Worm (Caenorhabditis elegans): Measurements from ENCODE around the gene nhr-195.

nhr-195 gene

DNA sequence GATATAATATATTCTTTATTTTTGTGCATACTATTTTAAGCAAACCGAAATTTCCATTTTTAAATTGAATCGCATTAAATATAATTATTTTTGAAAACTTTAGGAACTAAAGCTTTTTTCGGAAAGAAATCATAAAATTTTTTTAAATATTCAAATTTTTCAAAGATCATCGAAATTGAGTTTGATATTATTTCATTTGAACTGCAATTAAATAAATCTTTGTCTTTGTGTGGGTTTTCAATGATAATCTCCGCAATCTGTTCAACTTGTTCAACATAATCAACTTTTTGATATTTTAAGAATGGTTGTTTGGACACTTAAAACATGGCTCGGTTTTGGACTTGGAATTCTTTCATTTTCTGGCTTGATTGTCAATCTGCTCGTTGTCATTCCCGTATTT lies 37.0 kb upstream of the nhr-195 start, which contains the start of gene srx-2:
Gene srx-2 (plus strand): TSS at position 301 of the 400 bp plus-strand sequence.
- TF ChIP-seq zag-1 (tag; optimal IDR thresholded peaks at IDR 0.05) (no peak), sea-2 (GFP tag; optimal IDR thresholded peaks at IDR 0.05) (no peak), hmg-11 (tag; optimal IDR thresholded peaks at IDR 0.05) (no peak)

DNA sequence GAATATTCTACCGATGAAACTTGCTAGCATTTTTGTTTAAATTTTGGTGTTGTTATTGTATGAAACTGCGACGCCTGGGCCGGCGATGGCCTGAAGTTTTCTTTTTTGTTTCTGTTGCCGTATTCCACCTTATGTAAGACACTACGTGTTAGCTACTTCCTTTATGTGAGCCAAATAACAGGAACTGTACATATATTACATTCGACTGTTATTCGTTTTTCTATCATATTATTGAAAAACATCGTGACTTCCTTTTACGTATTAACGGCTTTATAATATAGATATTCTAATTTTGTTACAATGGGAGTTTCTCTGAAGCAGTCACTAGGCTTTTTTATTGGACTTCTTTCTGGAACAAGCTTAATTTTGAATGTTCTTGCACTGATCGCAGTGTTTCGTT lies 33.1 kb upstream of the nhr-195 start, which contains the start of gene srx-3:
Gene srx-3 (plus strand): TSS at position 301 of the 400 bp plus-strand sequence.
- no peak for TF ChIP-seq nhr-23 (tag; optimal IDR thresholded peaks at IDR 0.05)
- TF ChIP-seq ama-1 (optimal IDR thresholded peaks at IDR 0.05) = no peak
- TF ChIP-seq ceh-82 (tag; optimal IDR thresholded peaks at IDR 0.05) = no peak
- no peak for TF ChIP-seq mdl-1 (tag; optimal IDR thresholded peaks at IDR 0.05)
- TF ChIP-seq fkh-2 (tag; optimal IDR thresholded peaks at IDR 0.05) = no peak
- TF ChIP-seq unc-62 (GFP tag; optimal IDR thresholded peaks at IDR 0.05) = no peak
- TF ChIP-seq ztf-11 (tag; optimal IDR thresholded peaks at IDR 0.05) = no peak
- TF ChIP-seq egl-27 (tag; optimal IDR thresholded peaks at IDR 0.05) = no peak
- TF ChIP-seq skn-1 (tag; optimal IDR thresholded peaks at IDR 0.05) = no peak
- no peak for TF ChIP-seq ztf-4 (tag; optimal IDR thresholded peaks at IDR 0.05)
- no peak for TF ChIP-seq unc-39 (tag; optimal IDR thresholded peaks at IDR 0.05)

DNA sequence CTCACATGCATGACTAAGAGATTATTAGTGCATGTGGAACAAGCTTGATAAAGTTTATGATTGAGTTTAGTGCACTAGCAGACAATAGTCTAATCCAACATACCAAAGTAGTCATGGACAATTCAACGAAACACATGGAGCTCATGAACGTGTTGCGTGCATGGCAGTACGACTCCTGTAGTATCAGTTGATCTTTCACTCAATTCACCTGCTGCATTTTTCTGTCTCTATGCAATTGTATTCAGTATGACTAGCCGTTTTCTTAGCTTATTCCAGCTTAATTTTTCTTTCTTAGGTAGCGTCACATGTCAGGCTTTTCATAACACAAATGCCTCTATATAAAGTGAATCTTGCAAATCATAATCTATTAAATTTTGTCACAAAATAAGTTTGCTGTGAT lies 31.1 kb upstream of the nhr-195 start, which contains the start of gene srx-1:
Gene srx-1 (plus strand): TSS at position 382 of the 400 bp plus-strand sequence.
- TF ChIP-seq elt-3 (tag; optimal IDR thresholded peaks at IDR 0.05) (no peak), aly-2 (tag; optimal IDR thresholded peaks at IDR 0.05) (no peak), zag-1 (tag; optimal IDR thresholded peaks at IDR 0.05) (no peak), nhr-28 (tag; optimal IDR thresholded peaks at IDR 0.05) (no peak), nhr-11 (tag; optimal IDR thresholded peaks at IDR 0.05) (no peak), nfya-1 (tag; optimal IDR thresholded peaks at IDR 0.05; ENCODE audit: insufficient read depth) (no peak), nhr-25 (tag; optimal IDR thresholded peaks at IDR 0.05) (no peak), elt-1 (tag; optimal IDR thresholded peaks at IDR 0.05) (no peak), fkh-10 (GFP tag; optimal IDR thresholded peaks at IDR 0.05) (no peak), ama-1 (optimal IDR thresholded peaks at IDR 0.05) (no peak), jun-1 (tag; optimal IDR thresholded peaks at IDR 0.05) (no peak), nhr-23 (tag; optimal IDR thresholded peaks at IDR 0.05) (no peak), ceh-9 (tag; optimal IDR thresholded peaks at IDR 0.05) (no peak), daf-12 (tag; optimal IDR thresholded peaks at IDR 0.05) (no peak), elt-2 (tag; optimal IDR thresholded peaks at IDR 0.05) (no peak), unc-39 (tag; optimal IDR thresholded peaks at IDR 0.05) (no peak)

DNA sequence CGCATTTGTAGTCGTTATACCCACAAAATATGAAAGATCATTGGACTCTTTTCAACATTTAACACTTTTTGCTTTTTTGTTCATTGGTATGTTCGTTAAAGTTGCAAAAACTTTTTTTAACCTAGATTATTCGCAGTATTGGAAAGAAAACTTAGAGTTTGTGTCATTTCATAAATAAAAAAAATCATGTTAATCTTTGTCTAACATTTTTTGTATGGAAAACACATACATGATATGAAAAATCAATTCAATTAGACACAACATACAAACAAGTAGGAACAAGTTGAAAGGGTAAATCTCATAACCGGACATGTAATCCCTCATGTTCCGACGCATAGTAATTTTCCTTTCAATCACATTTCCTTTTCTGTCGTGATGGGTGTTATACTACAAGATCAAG lies 29.0 kb upstream of the nhr-195 start, which contains the start of gene F59E11.2:
Gene F59E11.2 (plus strand): TSS at position 301 of the 400 bp plus-strand sequence.
- TF ChIP-seq pha-4 (tag; optimal IDR thresholded peaks at IDR 0.05) (no peak), unc-62 (GFP tag; optimal IDR thresholded peaks at IDR 0.05) (no peak), fkh-2 (tag; optimal IDR thresholded peaks at IDR 0.05) (no peak), lin-39 (tag; optimal IDR thresholded peaks at IDR 0.05) (no peak), mdl-1 (tag; optimal IDR thresholded peaks at IDR 0.05) (no peak), hmg-11 (tag; optimal IDR thresholded peaks at IDR 0.05) (no peak), zag-1 (tag; optimal IDR thresholded peaks at IDR 0.05) (no peak), egl-27 (tag; optimal IDR thresholded peaks at IDR 0.05) (no peak), tbx-2 (tag; optimal IDR thresholded peaks at IDR 0.05) (no peak), aly-2 (tag; optimal IDR thresholded peaks at IDR 0.05) (no peak), ceh-16 (tag; optimal IDR thresholded peaks at IDR 0.05) (no peak), lsy-12 (tag; optimal IDR thresholded peaks at IDR 0.05) (no peak), nhr-25 (tag; optimal IDR thresholded peaks at IDR 0.05) (no peak), fos-1 (tag; optimal IDR thresholded peaks at IDR 0.05) (no peak), nhr-43 (tag; optimal IDR thresholded peaks at IDR 0.05; ENCODE audit: poor library complexity, severe bottlenecking) (no peak), ztf-4 (tag; optimal IDR thresholded peaks at IDR 0.05) (no peak), mml-1 (tag; optimal IDR thresholded peaks at IDR 0.05) (no peak), ama-1 (optimal IDR thresholded peaks at IDR 0.05) (no peak)

DNA sequence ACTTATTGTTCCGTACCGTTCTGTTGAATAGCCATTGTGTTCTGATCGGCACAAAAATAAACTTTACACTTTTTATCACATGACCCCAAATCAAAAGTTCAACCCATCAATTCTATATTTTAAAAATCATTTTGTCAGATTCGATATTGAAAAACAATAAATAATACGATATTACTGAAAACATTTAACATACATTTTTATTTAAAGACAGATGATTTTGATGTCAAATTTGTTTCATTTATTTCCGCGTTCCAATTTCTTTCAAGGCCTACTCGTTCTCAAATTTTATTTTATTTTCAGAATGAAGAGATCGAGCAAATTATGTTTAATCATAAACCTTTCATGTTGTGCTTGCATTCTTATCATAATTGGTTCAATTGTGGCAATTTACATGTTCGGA lies 22.6 kb upstream of the nhr-195 start, which contains the start of gene F59E11.5:
Gene F59E11.5 (plus strand): TSS at position 301 of the 400 bp plus-strand sequence.
- TF ChIP-seq fkh-2 (tag; optimal IDR thresholded peaks at IDR 0.05) (no peak), ceh-9 (tag; optimal IDR thresholded peaks at IDR 0.05) (no peak), pha-4 (tag; optimal IDR thresholded peaks at IDR 0.05) (no peak), daf-12 (tag; optimal IDR thresholded peaks at IDR 0.05) (no peak), nhr-11 (tag; optimal IDR thresholded peaks at IDR 0.05) (no peak), unc-39 (tag; optimal IDR thresholded peaks at IDR 0.05) (no peak)

Data from whole organism, L3 larva.